Fruit fly (Drosophila melanogaster): Measurements from ENCODE around the gene CG12075.

- TF ChIP-seq OdsH (GFP tag; optimal IDR thresholded peaks at IDR 0.05) (no peak), CG32264 (GFP tag; optimal IDR thresholded peaks at IDR 0.05) (no peak), fru (GFP tag; optimal IDR thresholded peaks at IDR 0.05) (no peak), tai (GFP tag; optimal IDR thresholded peaks at IDR 0.05) (no peak), woc (GFP tag; optimal IDR thresholded peaks at IDR 0.05) (no peak), Dif (GFP tag; optimal IDR thresholded peaks at IDR 0.05; ENCODE audit: partially characterized antibody) (no peak), Jra (GFP tag; optimal IDR thresholded peaks at IDR 0.05) (no peak), Mio (GFP tag; optimal IDR thresholded peaks at IDR 0.05) (no peak), Hnf4 (GFP tag; optimal IDR thresholded peaks at IDR 0.05) (no peak), usp (GFP tag; optimal IDR thresholded peaks at IDR 0.05) (no peak), CrebA (GFP tag; optimal IDR thresholded peaks at IDR 0.05; ENCODE audit: borderline replicate concordance) (no peak), lola (GFP tag; optimal IDR thresholded peaks at IDR 0.05) (no peak), sage (GFP tag; optimal IDR thresholded peaks at IDR 0.05) (no peak), dmrt93B (GFP tag; optimal IDR thresholded peaks at IDR 0.05) (peak; percentile 30)
Measured at dm6 chrX:8895018-8895392, 56.9 kb downstream of the CG12075 start.
